Worm (Caenorhabditis elegans) whole organism, L2 larva: Measurements from ENCODE around the gene nspc-18.

Experiments used
- C34F6.9 ChIP-seq: fragments of 150-350 bp; optimal IDR thresholded peaks from 2 replicates; lab custom pipeline; 2014; ENCODE audit warnings: missing biosample characterization, missing genetic modification characterization
- F13H6.1 ChIP-seq: sonication (generic microtip); optimal IDR thresholded peaks from 2 replicates; lab custom pipeline; 2016; ENCODE audit warnings: missing genetic modification characterization, missing compliant biosample characterization
- R02D3.7 ChIP-seq: fragments of 150-350 bp; optimal IDR thresholded peaks from 2 replicates; lab custom pipeline; 2014; ENCODE audit warnings: missing biosample characterization, missing genetic modification characterization
- Y55F3AM.14 ChIP-seq: fragments of 200-800 bp; sonication (Bioruptor generic); optimal IDR thresholded peaks from 2 replicates; lab custom pipeline; 2018; ENCODE audit warnings: mild to moderate bottlenecking, missing genetic modification characterization, missing compliant biosample characterization
- ZK546.5 ChIP-seq: sonication (generic microtip); optimal IDR thresholded peaks from 2 replicates; lab custom pipeline; 2017; ENCODE audit warnings: missing biosample characterization, missing genetic modification characterization
- ama-1 ChIP-seq: fragments of 150-350 bp; optimal IDR thresholded peaks from 2 replicates; lab custom pipeline; 2018; ENCODE audit warnings: inconsistent platforms
- blmp-1 ChIP-seq: sonication (generic microtip); optimal IDR thresholded peaks from 2 replicates; lab custom pipeline; 2017; ENCODE audit warnings: missing genetic modification characterization, mild to moderate bottlenecking, missing compliant biosample characterization, antibody characterized with exemption, moderate library complexity; ENCODE audit not compliant: insufficient read depth
- ceh-16 ChIP-seq: fragments of 150-350 bp; optimal IDR thresholded peaks from 2 replicates; lab custom pipeline; 2014; ENCODE audit warnings: missing biosample characterization, missing genetic modification characterization
- ceh-82 ChIP-seq: fragments of 150-350 bp; optimal IDR thresholded peaks from 2 replicates; lab custom pipeline; 2014; ENCODE audit warnings: missing biosample characterization, missing genetic modification characterization
- crh-2 ChIP-seq: sonication (generic microtip); optimal IDR thresholded peaks from 2 replicates; lab custom pipeline; 2017; ENCODE audit warnings: missing biosample characterization, missing genetic modification characterization
- dmd-4 ChIP-seq: sonication (generic microtip); optimal IDR thresholded peaks from 2 replicates; lab custom pipeline; 2017; ENCODE audit warnings: missing biosample characterization, missing genetic modification characterization
- egl-27 ChIP-seq: sonication (generic microtip); optimal IDR thresholded peaks from 3 replicates; lab custom pipeline; 2017; ENCODE audit warnings: missing biosample characterization, missing genetic modification reagents, missing genetic modification characterization
- elt-1 ChIP-seq: fragments of 150-350 bp; optimal IDR thresholded peaks from 2 replicates; lab custom pipeline; 2014; ENCODE audit warnings: missing biosample characterization, missing genetic modification characterization
- elt-3 ChIP-seq: sonication (generic microtip); optimal IDR thresholded peaks from 2 replicates; lab custom pipeline; 2017; ENCODE audit warnings: missing biosample characterization, missing genetic modification characterization
- fos-1 ChIP-seq: fragments of 150-350 bp; optimal IDR thresholded peaks from 2 replicates; lab custom pipeline; 2014; ENCODE audit warnings: missing biosample characterization, missing genetic modification characterization
- gmeb-1 ChIP-seq: fragments of 150-350 bp; optimal IDR thresholded peaks from 2 replicates; lab custom pipeline; 2014; ENCODE audit warnings: missing biosample characterization, missing genetic modification characterization
- lin-11 ChIP-seq: fragments of 150-350 bp; sonication (generic microtip); optimal IDR thresholded peaks from 2 replicates; lab custom pipeline; 2014; ENCODE audit warnings: missing biosample characterization, missing genetic modification characterization, inconsistent platforms, mixed read lengths
- lin-13 ChIP-seq: fragments of 150-350 bp; optimal IDR thresholded peaks from 2 replicates; lab custom pipeline; 2014; ENCODE audit warnings: missing biosample characterization, missing genetic modification reagents, missing genetic modification characterization
- lsy-2 ChIP-seq, 2 experiments: fragments of 150-350 bp in 1 of 2; sonication (generic microtip) in 1 of 2; optimal IDR thresholded peaks; 2 replicates each; lab custom pipeline; 2014 to 2017; ENCODE audit warnings: missing biosample characterization in 2 of 2, missing genetic modification characterization in 2 of 2
- mab-5 ChIP-seq: fragments of 150-350 bp; optimal IDR thresholded peaks from 2 replicates; lab custom pipeline; 2014; ENCODE audit warnings: missing biosample characterization, missing genetic modification characterization
- mbf-1 ChIP-seq: sonication (generic microtip); optimal IDR thresholded peaks from 2 replicates; lab custom pipeline; 2017; ENCODE audit warnings: missing biosample characterization, missing genetic modification characterization
- mdl-1 ChIP-seq, 2 experiments: fragments of 150-350 bp in 1 of 2; sonication (generic microtip) in 1 of 2; optimal IDR thresholded peaks; 2 replicates each; lab custom pipeline; 2017; ENCODE audit warnings: missing biosample characterization in 2 of 2, missing genetic modification characterization in 2 of 2
- nhr-10 ChIP-seq: sonication (generic microtip); optimal IDR thresholded peaks from 2 replicates; lab custom pipeline; 2017; ENCODE audit warnings: missing biosample characterization, missing genetic modification characterization
- nhr-11 ChIP-seq: fragments of 150-350 bp; optimal IDR thresholded peaks from 2 replicates; lab custom pipeline; 2014; ENCODE audit warnings: missing biosample characterization, missing genetic modification characterization
- nhr-129 ChIP-seq: fragments of 150-350 bp; optimal IDR thresholded peaks from 2 replicates; lab custom pipeline; 2014; ENCODE audit warnings: missing biosample characterization, missing genetic modification characterization
- nhr-21 ChIP-seq: fragments of 150-350 bp; optimal IDR thresholded peaks from 2 replicates; lab custom pipeline; 2014; ENCODE audit warnings: missing biosample characterization, missing genetic modification characterization
- nhr-237 ChIP-seq: fragments of 150-350 bp; optimal IDR thresholded peaks from 2 replicates; lab custom pipeline; 2014; ENCODE audit warnings: missing biosample characterization, missing genetic modification characterization
- nhr-25 ChIP-seq: fragments of 150-350 bp; sonication (generic microtip); optimal IDR thresholded peaks from 3 replicates; lab custom pipeline; 2014; ENCODE audit warnings: missing biosample characterization, missing genetic modification characterization
- nhr-6 ChIP-seq: fragments of 150-350 bp; optimal IDR thresholded peaks from 2 replicates; lab custom pipeline; 2014; ENCODE audit warnings: missing biosample characterization, missing genetic modification characterization
- nhr-77 ChIP-seq: fragments of 150-350 bp; optimal IDR thresholded peaks from 2 replicates; lab custom pipeline; 2014; ENCODE audit warnings: missing biosample characterization, missing genetic modification characterization
- peb-1 ChIP-seq: fragments of 150-350 bp; optimal IDR thresholded peaks from 2 replicates; lab custom pipeline; 2014; ENCODE audit warnings: missing biosample characterization, missing genetic modification characterization
- sem-4 ChIP-seq: fragments of 150-350 bp; optimal IDR thresholded peaks from 2 replicates; lab custom pipeline; 2014; ENCODE audit warnings: missing biosample characterization, missing genetic modification reagents, missing genetic modification characterization
- skn-1 ChIP-seq: sonication (generic microtip); optimal IDR thresholded peaks from 2 replicates; lab custom pipeline; 2017; ENCODE audit warnings: missing biosample characterization, missing genetic modification characterization
- sma-3 ChIP-seq: sonication (generic microtip); optimal IDR thresholded peaks from 2 replicates; lab custom pipeline; 2016; ENCODE audit warnings: missing genetic modification reagents, missing genetic modification characterization, missing compliant biosample characterization
- sma-9 ChIP-seq, 2 experiments: fragments of 150-350 bp in 1 of 2; sonication (generic microtip) in 1 of 2; optimal IDR thresholded peaks; 2 replicates each; lab custom pipeline; 2014 to 2016; ENCODE audit warnings: missing genetic modification characterization in 2 of 2, mild to moderate bottlenecking in 1 of 2, missing biosample characterization in 1 of 2, missing compliant biosample characterization in 1 of 2, missing genetic modification reagents in 1 of 2, moderate library complexity in 1 of 2
- snpc-4 ChIP-seq: fragments of 150-350 bp; optimal IDR thresholded peaks from 2 replicates; lab custom pipeline; 2014; ENCODE audit warnings: missing biosample characterization, missing genetic modification characterization
- unc-39 ChIP-seq: fragments of 150-350 bp; optimal IDR thresholded peaks from 2 replicates; lab custom pipeline; 2014; ENCODE audit warnings: missing biosample characterization, missing genetic modification characterization
- unc-55 ChIP-seq: fragments of 150-350 bp; sonication (generic microtip); optimal IDR thresholded peaks from 3 replicates; lab custom pipeline; 2014; ENCODE audit warnings: missing biosample characterization, missing genetic modification reagents, missing genetic modification characterization
- unc-62 ChIP-seq: fragments of 150-350 bp; optimal IDR thresholded peaks from 2 replicates; lab custom pipeline; 2014; ENCODE audit warnings: missing biosample characterization, missing genetic modification reagents, missing genetic modification characterization
- zag-1 ChIP-seq: fragments of 150-350 bp; optimal IDR thresholded peaks from 2 replicates; lab custom pipeline; 2014; ENCODE audit warnings: missing biosample characterization, missing genetic modification characterization
- ztf-1 ChIP-seq: fragments of 200-800 bp; sonication (Bioruptor generic); conservative IDR thresholded peaks from 2 replicates; pipeline ENCODE4 v1.3.6; 2022; ENCODE audit warnings: missing genetic modification characterization, missing compliant biosample characterization
- ztf-11 ChIP-seq: sonication (generic microtip); optimal IDR thresholded peaks from 2 replicates; lab custom pipeline; 2017; ENCODE audit warnings: missing biosample characterization, missing genetic modification characterization
- ztf-4 ChIP-seq: fragments of 150-350 bp; optimal IDR thresholded peaks from 2 replicates; lab custom pipeline; 2014; ENCODE audit warnings: missing biosample characterization, missing genetic modification characterization

The nspc-18 gene

DNA sequence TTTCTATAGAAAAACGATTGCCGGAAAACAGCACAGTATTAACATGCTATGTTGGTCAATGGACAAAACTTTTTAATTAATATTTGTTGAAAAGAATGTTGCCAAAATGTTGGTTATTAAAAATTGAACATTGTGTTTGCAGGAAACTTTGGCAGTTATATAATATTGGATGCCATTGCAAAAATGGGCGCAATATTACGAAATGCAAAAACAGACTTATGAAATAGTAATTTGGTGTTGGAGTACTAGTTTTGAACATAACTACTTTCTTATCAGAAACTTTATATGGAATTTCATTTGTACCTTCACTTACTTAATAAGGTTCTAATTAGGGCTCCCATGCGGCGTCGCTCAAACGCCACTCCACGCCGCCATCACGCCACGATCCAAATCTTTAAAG, 17.1 kb downstream of the nspc-18 start:
- TF ChIP-seq ceh-82 (tag; lab: Kevin White, UChicago) (no peak), unc-39 (no peak), mdl-1 (tag; optimal IDR thresholded peaks at IDR 0.05; lab: Kevin White, UChicago) (no peak), lsy-2 (tag; optimal IDR thresholded peaks at IDR 0.05; lab: Kevin White, UChicago) (no peak), nhr-129 (tag; lab: Kevin White, UChicago) (peak; percentile 75), ceh-16 (tag; lab: Kevin White, UChicago) (no peak)
- TF ChIP-seq, all 48 proteins: peak for 1

- TF ChIP-seq lin-13 (GFP tag; lab: Kevin White, UChicago) (peak; percentile 24), mbf-1 (tag; lab: Kevin White, UChicago) (no peak), dmd-4 (no peak), nhr-21 (tag; lab: Kevin White, UChicago) (peak; percentile 84), nhr-11 (tag; lab: Kevin White, UChicago) (no peak), nhr-129 (tag; lab: Kevin White, UChicago) (peak; percentile 82), Y55F3AM.14 (GFP tag; lab: Kevin White, UChicago) (no peak), mdl-1 (tag; optimal IDR thresholded peaks at IDR 0.05; lab: Kevin White, UChicago) (peak in 1 of 2 experiments; percentile 10), nhr-77 (tag; lab: Kevin White, UChicago) (no peak), elt-3 (tag; lab: Kevin White, UChicago) (no peak), sem-4 (tag; lab: Kevin White, UChicago) (peak; percentile 78), skn-1 (tag; lab: Kevin White, UChicago) (no peak), C34F6.9 (peak; percentile 49), sma-3 (GFP tag; lab: Kevin White, UChicago) (peak; percentile 66), gmeb-1 (tag; lab: Kevin White, UChicago) (no peak), ztf-11 (no peak), unc-62 (GFP tag; lab: Kevin White, UChicago) (peak; percentile 74), zag-1 (no peak), R02D3.7 (tag; lab: Kevin White, UChicago) (no peak), unc-39 (no peak), blmp-1 (tag; lab: Kevin White, UChicago) (peak; percentile 73), ztf-4 (tag; lab: Kevin White, UChicago) (peak; percentile 24), nhr-25 (peak; percentile 88), lsy-2 (tag; optimal IDR thresholded peaks at IDR 0.05; lab: Kevin White, UChicago) (peak in 1 of 2 experiments; percentile 64), nhr-237 (tag; lab: Kevin White, UChicago) (no peak), ama-1 (no peak), lin-11 (no peak), peb-1 (tag; lab: Kevin White, UChicago) (no peak), crh-2 (tag; lab: Kevin White, UChicago) (peak; percentile 46), ceh-16 (tag; lab: Kevin White, UChicago) (peak; percentile 67), ztf-1 (GFP tag; lab: Robert Waterston, UW) (no peak), fos-1 (tag; lab: Kevin White, UChicago) (peak; percentile 53), egl-27 (peak; percentile 91), nhr-10 (no peak), nhr-6 (tag; lab: Kevin White, UChicago) (peak; percentile 51), sma-9 (GFP tag; optimal IDR thresholded peaks at IDR 0.05; lab: Kevin White, UChicago) (peak; percentile 93), sma-9 (tag; optimal IDR thresholded peaks at IDR 0.05; lab: Kevin White, UChicago) (no peak), mab-5 (no peak), elt-1 (peak; percentile 46), unc-55 (no peak), snpc-4 (tag; lab: Kevin White, UChicago) (no peak), F13H6.1 (tag; lab: Kevin White, UChicago) (peak; percentile 81), ZK546.5 (no peak)
Observed at ce11 chrX:14508823-14509259, 18.6 kb downstream of the nspc-18 start.
